Fruit fly (Drosophila melanogaster): ENCODE data around the gene chm.

Gene chm

DNA sequence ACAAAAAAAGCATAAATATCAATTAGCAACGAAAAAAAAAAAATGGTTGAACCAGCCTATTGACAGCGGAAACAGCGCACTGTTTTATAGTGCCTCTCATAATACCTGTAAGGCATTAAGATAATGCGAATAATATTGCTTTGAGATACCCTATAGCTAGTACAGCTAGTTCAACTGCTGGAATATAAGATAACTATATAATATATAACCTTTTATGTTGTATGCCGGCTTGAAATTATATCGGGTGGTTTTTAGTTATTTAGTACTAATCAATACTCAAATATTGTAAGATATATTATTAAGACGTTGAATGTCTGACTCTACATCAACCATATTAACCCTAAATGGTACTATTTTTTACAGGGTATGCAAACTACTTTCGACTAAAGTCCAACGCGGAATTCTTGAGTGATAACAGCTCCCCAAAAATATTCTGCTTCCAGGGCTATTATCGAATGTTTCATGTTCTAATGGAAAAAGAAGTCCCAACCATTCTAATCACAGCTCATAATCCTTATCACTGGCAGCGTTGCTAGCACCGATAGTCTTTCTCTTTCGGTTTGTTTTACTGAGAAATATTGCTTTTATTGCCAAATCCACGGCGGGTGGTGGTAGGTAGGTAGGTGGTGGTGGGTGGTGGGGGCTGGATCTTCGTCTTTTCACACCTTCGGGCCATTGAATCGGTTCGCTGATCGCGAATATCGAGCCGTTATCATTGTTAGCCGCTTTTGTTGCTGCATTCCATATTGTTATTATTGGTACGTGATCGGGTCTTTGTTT, 21.9 kb downstream of the chm start (continued):
- TF ChIP-seq CG32532 (GFP tag; IDR thresholded peaks at IDR 0.05) = peak; percentile 84
- no peak for TF ChIP-seq kah (GFP tag; optimal IDR thresholded peaks at IDR 0.05)
- 0 out of 2 replicates have a peak, but pooled peaks have one; percentile 16 for TF ChIP-seq CG16779 (GFP tag; IDR thresholded peaks at IDR 0.05)
- TF ChIP-seq CG12236 (GFP tag; optimal IDR thresholded peaks at IDR 0.05) = no peak
- TF ChIP-seq Oli (tag; optimal IDR thresholded peaks at IDR 0.05) = peak; percentile 77
- no peak for TF ChIP-seq pita (GFP tag; optimal IDR thresholded peaks at IDR 0.05)
- 0 out of 3 replicates have a peak, but pooled peaks have one; percentile 46 for TF ChIP-seq CG11093 (GFP tag; IDR thresholded peaks at IDR 0.05)
- TF ChIP-seq Myb (GFP tag; optimal IDR thresholded peaks at IDR 0.05) = no peak
- TF ChIP-seq CG43689 (GFP tag; IDR thresholded peaks at IDR 0.05) = 0 out of 2 replicates have a peak, but pooled peaks have one; percentile 24
- TF ChIP-seq CG11398 (GFP tag; optimal IDR thresholded peaks at IDR 0.05) = no peak
- peak; percentile 69 for TF ChIP-seq CG17361 (GFP tag; IDR thresholded peaks at IDR 0.05)
- TF ChIP-seq CG3847 (GFP tag; IDR thresholded peaks at IDR 0.05) = peak; percentile 90
- TF ChIP-seq gce (GFP tag; IDR thresholded peaks at IDR 0.05) = peak; percentile 47; the same call in 1 of the 3 replicates
- peak; percentile 83 for TF ChIP-seq Poxn (GFP tag; IDR thresholded peaks at IDR 0.05)
- no peak for TF ChIP-seq Bdp1 (GFP tag; optimal IDR thresholded peaks at IDR 0.05)
- TF ChIP-seq Pdp1 (GFP tag; optimal IDR thresholded peaks at IDR 0.05) = peak; percentile 14 to 31
- no peak for TF ChIP-seq Dfd (GFP tag; optimal IDR thresholded peaks at IDR 0.05)
- TF ChIP-seq sqz (GFP tag; optimal IDR thresholded peaks at IDR 0.05) = no peak
- TF ChIP-seq CG4854 (GFP tag; optimal IDR thresholded peaks at IDR 0.05) = peak; percentile 63
- TF ChIP-seq CG11560 (tag; IDR thresholded peaks at IDR 0.05) = peak; percentile 56; the same call in 2 of the 3 replicates
- no peak for TF ChIP-seq fd64A (GFP tag; optimal IDR thresholded peaks at IDR 0.05)
- peak; percentile 48 to 84 for TF ChIP-seq Hr51 (GFP tag; optimal IDR thresholded peaks at IDR 0.05)
- peak; percentile 84 for TF ChIP-seq CG9817 (tag; optimal IDR thresholded peaks at IDR 0.05)
- peak; percentile 71 for TF ChIP-seq Sox100B (GFP tag; optimal IDR thresholded peaks at IDR 0.05)
- peak; percentile 13 for TF ChIP-seq CG1602 (GFP tag; optimal IDR thresholded peaks at IDR 0.05)
- no peak for TF ChIP-seq tup (GFP tag; optimal IDR thresholded peaks at IDR 0.05)
- no peak for TF ChIP-seq CHES-1-like (GFP tag; optimal IDR thresholded peaks at IDR 0.05)
- no peak for TF ChIP-seq Atf-2 (GFP tag; optimal IDR thresholded peaks at IDR 0.05)
- no peak for TF ChIP-seq CTCF (GFP tag; optimal IDR thresholded peaks at IDR 0.05)
- TF ChIP-seq stc (GFP tag; IDR thresholded peaks at IDR 0.05) = peak; percentile 53
- peak; percentile 6 for TF ChIP-seq twi (tag; optimal IDR thresholded peaks at IDR 0.05)
- TF ChIP-seq phol (tag; optimal IDR thresholded peaks at IDR 0.05) = peak; percentile 40
- TF ChIP-seq CG1832 (GFP tag; optimal IDR thresholded peaks at IDR 0.05) = no peak
- peak; percentile 75 for TF ChIP-seq CG14441 (GFP tag; IDR thresholded peaks at IDR 0.05)
- TF ChIP-seq CG18619 (GFP tag; optimal IDR thresholded peaks at IDR 0.05) = peak; percentile 74
- peak; percentile 38; the same call in 3 of the 4 replicates for TF ChIP-seq Gug (GFP tag; IDR thresholded peaks at IDR 0.05)
- no peak for TF ChIP-seq CG4360 (GFP tag; IDR thresholded peaks at IDR 0.05)
- peak; percentile 45 for TF ChIP-seq Hsf (GFP tag; optimal IDR thresholded peaks at IDR 0.05)
- TF ChIP-seq ab (GFP tag; optimal IDR thresholded peaks at IDR 0.05) = no peak
- TF ChIP-seq Xbp1 (GFP tag; optimal IDR thresholded peaks at IDR 0.05) = peak; percentile 59
- TF ChIP-seq pfk (GFP tag; optimal IDR thresholded peaks at IDR 0.05) = no peak
- peak; percentile 79 for TF ChIP-seq Sox102F (GFP tag; optimal IDR thresholded peaks at IDR 0.05)
- TF ChIP-seq gem (tag; optimal IDR thresholded peaks at IDR 0.05) = peak; percentile 89
- peak; percentile 90 for TF ChIP-seq CG14014 (GFP tag; IDR thresholded peaks at IDR 0.05)
- TF ChIP-seq wdn (GFP tag; IDR thresholded peaks at IDR 0.05) = peak; percentile 92
- TF ChIP-seq tx (GFP tag; optimal IDR thresholded peaks at IDR 0.05) = no peak
- TF ChIP-seq CG5245 (GFP tag; optimal IDR thresholded peaks at IDR 0.05) = no peak
- peak; percentile 42 for TF ChIP-seq CG30403 (GFP tag; optimal IDR thresholded peaks at IDR 0.05)
- TF ChIP-seq CG15073 (GFP tag; optimal IDR thresholded peaks at IDR 0.05) = no peak
- peak; percentile 44 for TF ChIP-seq run (tag; optimal IDR thresholded peaks at IDR 0.05)

Data from whole organism, embryonic.